Worm (Caenorhabditis elegans) whole organism, L4 larva: ENCODE data around the gene srbc-59.

Experiments used
- D1046.2 ChIP-seq: fragments of 200-800 bp; sonication (Bioruptor generic); IDR thresholded peaks from 2 replicates; pipeline ENCODE4 v1.3.6; 2022; ENCODE audit warnings: missing genetic modification characterization, missing compliant biosample characterization
- F10B5.3 ChIP-seq: sonication (generic microtip); optimal IDR thresholded peaks from 2 replicates; lab custom pipeline; 2016; ENCODE audit warnings: mild to moderate bottlenecking, missing genetic modification characterization, missing compliant biosample characterization
- F37D6.2 ChIP-seq: sonication (generic microtip); optimal IDR thresholded peaks from 2 replicates; lab custom pipeline; 2016; ENCODE audit warnings: mild to moderate bottlenecking, missing genetic modification characterization, missing compliant biosample characterization
- F49E8.2 ChIP-seq: sonication (generic microtip); optimal IDR thresholded peaks from 2 replicates; lab custom pipeline; 2016; ENCODE audit warnings: missing compliant biosample characterization, mild to moderate bottlenecking, missing genetic modification characterization, borderline replicate concordance
- T20F7.1 ChIP-seq: fragments of 200-800 bp; sonication (Bioruptor generic); optimal IDR thresholded peaks from 2 replicates; lab custom pipeline; 2018; ENCODE audit warnings: mild to moderate bottlenecking, missing genetic modification characterization, missing compliant biosample characterization
- Y105C5A.15 ChIP-seq: fragments of 200-800 bp; sonication (Bioruptor generic); IDR thresholded peaks from 2 replicates; pipeline ENCODE4 v1.3.6; 2022; ENCODE audit warnings: missing genetic modification characterization, missing compliant biosample characterization
- Y75B8A.6 ChIP-seq: fragments of 200-800 bp; sonication (Bioruptor generic); IDR thresholded peaks from 2 replicates; pipeline ENCODE4 v1.3.6; 2022; ENCODE audit warnings: missing genetic modification reagents, missing genetic modification characterization, missing compliant biosample characterization
- ZK337.2 ChIP-seq: fragments of 200-800 bp; sonication (Bioruptor generic); IDR thresholded peaks from 2 replicates; pipeline ENCODE4 v1.3.6; 2022; ENCODE audit warnings: missing genetic modification reagents, missing genetic modification characterization, missing compliant biosample characterization
- aly-2 ChIP-seq: sonication (generic microtip); optimal IDR thresholded peaks from 2 replicates; lab custom pipeline; 2018; ENCODE audit warnings: missing biosample characterization, missing genetic modification characterization
- ama-1 ChIP-seq: fragments of 150-350 bp; optimal IDR thresholded peaks from 2 replicates; lab custom pipeline; 2014; ENCODE audit warnings: inconsistent platforms, mixed read lengths
- attf-4 ChIP-seq: sonication (generic microtip); optimal IDR thresholded peaks from 3 replicates; lab custom pipeline; 2017; ENCODE audit warnings: missing biosample characterization, missing genetic modification characterization
- ceh-32 ChIP-seq: sonication (generic microtip); optimal IDR thresholded peaks from 2 replicates; lab custom pipeline; 2016; ENCODE audit warnings: mild to moderate bottlenecking, missing genetic modification characterization, missing compliant biosample characterization; ENCODE audit not compliant: poor library complexity
- ceh-44 ChIP-seq: fragments of 200-800 bp; sonication (Bioruptor generic); IDR thresholded peaks from 2 replicates; pipeline ENCODE4 v1.3.6; 2022; ENCODE audit warnings: missing genetic modification reagents, missing genetic modification characterization, missing compliant biosample characterization
- ceh-62 ChIP-seq: sonication (generic microtip); optimal IDR thresholded peaks from 2 replicates; lab custom pipeline; 2017; ENCODE audit warnings: missing biosample characterization, missing genetic modification characterization
- ceh-82 ChIP-seq: sonication (generic microtip); optimal IDR thresholded peaks from 2 replicates; lab custom pipeline; 2017; ENCODE audit warnings: missing biosample characterization, missing genetic modification characterization
- ces-1 ChIP-seq: fragments of 150-350 bp; sonication (generic microtip); optimal IDR thresholded peaks from 4 replicates; lab custom pipeline; 2014; ENCODE audit warnings: missing biosample characterization, missing genetic modification reagents, missing genetic modification characterization
- daf-12 ChIP-seq: fragments of 150-350 bp; optimal IDR thresholded peaks from 2 replicates; lab custom pipeline; 2014; ENCODE audit warnings: missing biosample characterization, missing genetic modification reagents, missing genetic modification characterization
- daf-16 ChIP-seq, 3 experiments: sonication (generic microtip); optimal IDR thresholded peaks; 2 replicates each; lab custom pipeline; 2016 to 2017; ENCODE audit warnings: missing genetic modification characterization in 3 of 3, missing genetic modification reagents in 3 of 3, mild to moderate bottlenecking in 2 of 3, missing compliant biosample characterization in 2 of 3, missing biosample characterization in 1 of 3, moderate library complexity in 1 of 3
- dmd-6 ChIP-seq: fragments of 200-800 bp; sonication (Bioruptor generic); IDR thresholded peaks from 2 replicates; pipeline ENCODE4 v1.3.6; 2022; ENCODE audit warnings: missing genetic modification reagents, missing genetic modification characterization, missing compliant biosample characterization
- dpl-1 ChIP-seq: fragments of 150-350 bp; optimal IDR thresholded peaks from 2 replicates; lab custom pipeline; 2014; ENCODE audit warnings: missing biosample characterization, missing genetic modification reagents, missing genetic modification characterization
- duxl-1 ChIP-seq: sonication (generic microtip); optimal IDR thresholded peaks from 2 replicates; lab custom pipeline; 2016; ENCODE audit warnings: mild to moderate bottlenecking, missing genetic modification characterization, moderate library complexity, missing compliant biosample characterization; ENCODE audit not compliant: poor library complexity
- egl-27 ChIP-seq: sonication (generic microtip); optimal IDR thresholded peaks from 3 replicates; lab custom pipeline; 2017; ENCODE audit warnings: missing biosample characterization, missing genetic modification reagents, missing genetic modification characterization
- fkh-10 ChIP-seq: fragments of 150-350 bp; optimal IDR thresholded peaks from 2 replicates; lab custom pipeline; 2014; ENCODE audit warnings: missing biosample characterization, missing genetic modification reagents, missing genetic modification characterization
- fos-1 ChIP-seq: fragments of 150-350 bp; optimal IDR thresholded peaks from 2 replicates; lab custom pipeline; 2014; ENCODE audit warnings: missing biosample characterization, missing genetic modification characterization
- gei-8 ChIP-seq: fragments of 200-800 bp; sonication (Bioruptor generic); optimal IDR thresholded peaks from 2 replicates; lab custom pipeline; 2018; ENCODE audit warnings: mild to moderate bottlenecking, missing genetic modification characterization, missing compliant biosample characterization
- hmg-1.1 ChIP-seq: fragments of 200-800 bp; sonication (Bioruptor generic); IDR thresholded peaks from 2 replicates; pipeline ENCODE4 v1.3.6; 2022; ENCODE audit warnings: missing genetic modification reagents, missing genetic modification characterization, missing compliant biosample characterization
- lin-1 ChIP-seq: fragments of 200-800 bp; sonication (Bioruptor generic); IDR thresholded peaks from 2 replicates; pipeline ENCODE4 v1.3.6; 2022; ENCODE audit warnings: missing genetic modification reagents, missing genetic modification characterization, missing compliant biosample characterization
- lin-15B ChIP-seq: fragments of 150-350 bp; sonication (generic microtip); optimal IDR thresholded peaks from 3 replicates; lab custom pipeline; 2014; ENCODE audit warnings: missing biosample characterization, missing genetic modification characterization
- lin-39 ChIP-seq: fragments of 150-350 bp; optimal IDR thresholded peaks from 2 replicates; lab custom pipeline; 2014; ENCODE audit warnings: missing biosample characterization, missing genetic modification reagents, missing genetic modification characterization
- lir-3 ChIP-seq: sonication (generic microtip); optimal IDR thresholded peaks from 2 replicates; lab custom pipeline; 2016; ENCODE audit warnings: mild to moderate bottlenecking, missing genetic modification characterization, missing compliant biosample characterization
- lsy-2 ChIP-seq, 2 experiments: fragments of 150-350 bp in 1 of 2; sonication (generic microtip) in 1 of 2; optimal IDR thresholded peaks; 2 replicates each; lab custom pipeline; 2014 to 2017; ENCODE audit warnings: missing biosample characterization in 2 of 2, missing genetic modification characterization in 2 of 2
- madf-5 ChIP-seq, 2 experiments: fragments of 200-800 bp; sonication (Bioruptor generic); IDR thresholded peaks; 2 replicates each; pipeline ENCODE4 v1.3.6; 2022; ENCODE audit warnings: missing compliant biosample characterization in 2 of 2, missing genetic modification characterization in 2 of 2
- madf-9 ChIP-seq: fragments of 200-800 bp; sonication (Bioruptor generic); conservative IDR thresholded peaks from 2 replicates; pipeline ENCODE4 v1.3.6; 2022; ENCODE audit warnings: missing genetic modification reagents, missing genetic modification characterization, missing compliant biosample characterization
- mdl-1 ChIP-seq, 2 experiments: fragments of 150-350 bp in 1 of 2; sonication (generic microtip) in 1 of 2; optimal IDR thresholded peaks; 2 replicates each; lab custom pipeline; 2014 to 2017; ENCODE audit warnings: missing biosample characterization in 2 of 2, missing genetic modification characterization in 2 of 2
- mep-1 ChIP-seq: fragments of 150-350 bp; sonication (generic microtip); optimal IDR thresholded peaks from 3 replicates; lab custom pipeline; 2014; ENCODE audit warnings: missing biosample characterization, missing genetic modification characterization
- nhr-102 ChIP-seq: sonication (generic microtip); optimal IDR thresholded peaks from 2 replicates; lab custom pipeline; 2016; ENCODE audit warnings: mild to moderate bottlenecking, missing genetic modification characterization, moderate library complexity, missing compliant biosample characterization
- nhr-237 ChIP-seq: sonication (generic microtip); optimal IDR thresholded peaks from 2 replicates; lab custom pipeline; 2017; ENCODE audit warnings: missing biosample characterization, missing genetic modification characterization
- nhr-25 ChIP-seq: sonication (generic microtip); optimal IDR thresholded peaks from 2 replicates; lab custom pipeline; 2017; ENCODE audit warnings: missing genetic modification characterization, mild to moderate bottlenecking, missing compliant biosample characterization, antibody characterized with exemption, moderate library complexity, borderline replicate concordance; ENCODE audit not compliant: insufficient read depth
- nhr-28 ChIP-seq: fragments of 150-350 bp; optimal IDR thresholded peaks from 2 replicates; lab custom pipeline; 2014; ENCODE audit warnings: missing biosample characterization, missing genetic modification characterization
- nhr-41 ChIP-seq: fragments of 200-800 bp; sonication (Bioruptor generic); IDR thresholded peaks from 2 replicates; pipeline ENCODE4 v1.3.6; 2022; ENCODE audit warnings: missing genetic modification reagents, missing genetic modification characterization, missing compliant biosample characterization
- nhr-6 ChIP-seq: fragments of 150-350 bp; optimal IDR thresholded peaks from 2 replicates; lab custom pipeline; 2014; ENCODE audit warnings: missing biosample characterization, missing genetic modification characterization
- php-3 ChIP-seq: fragments of 200-800 bp; sonication (Bioruptor generic); IDR thresholded peaks from 2 replicates; pipeline ENCODE4 v1.3.6; 2022; ENCODE audit warnings: missing genetic modification reagents, missing genetic modification characterization, missing compliant biosample characterization
- pqm-1 ChIP-seq: sonication (generic microtip); optimal IDR thresholded peaks from 2 replicates; lab custom pipeline; 2017; ENCODE audit warnings: missing biosample characterization, missing genetic modification characterization
- rbr-2 ChIP-seq: sonication (generic microtip); optimal IDR thresholded peaks from 2 replicates; lab custom pipeline; 2016; ENCODE audit warnings: missing genotype, missing genetic modification characterization, missing compliant biosample characterization
- saeg-2 ChIP-seq: fragments of 200-800 bp; sonication (Bioruptor generic); IDR thresholded peaks from 2 replicates; pipeline ENCODE4 v1.3.6; 2022; ENCODE audit warnings: missing genetic modification reagents, missing genetic modification characterization, missing compliant biosample characterization
- sdz-12 ChIP-seq: fragments of 200-800 bp; sonication (Bioruptor generic); optimal IDR thresholded peaks from 2 replicates; lab custom pipeline; 2018; ENCODE audit warnings: mild to moderate bottlenecking, missing genetic modification characterization, missing compliant biosample characterization
- set-16 ChIP-seq: fragments of 200-800 bp; sonication (Bioruptor generic); IDR thresholded peaks from 2 replicates; pipeline ENCODE4 v1.3.6; 2022; ENCODE audit warnings: missing genetic modification reagents, missing genetic modification characterization, missing compliant biosample characterization
- spr-3 ChIP-seq: fragments of 200-800 bp; sonication (Bioruptor generic); optimal IDR thresholded peaks from 2 replicates; lab custom pipeline; 2018; ENCODE audit warnings: mild to moderate bottlenecking, missing genetic modification characterization, missing compliant biosample characterization
- tra-1 ChIP-seq: fragments of 200-800 bp; sonication (Bioruptor generic); IDR thresholded peaks from 2 replicates; pipeline ENCODE4 v1.3.6; 2022; ENCODE audit warnings: missing genetic modification reagents, missing genetic modification characterization, missing compliant biosample characterization
- unc-39 ChIP-seq: sonication (generic microtip); optimal IDR thresholded peaks from 2 replicates; lab custom pipeline; 2017; ENCODE audit warnings: missing biosample characterization, missing genetic modification characterization
- zip-2 ChIP-seq: fragments of 150-350 bp; optimal IDR thresholded peaks from 2 replicates; lab custom pipeline; 2014; ENCODE audit warnings: missing biosample characterization, missing genetic modification characterization
- ztf-11 ChIP-seq: fragments of 150-350 bp; optimal IDR thresholded peaks from 2 replicates; lab custom pipeline; 2014; ENCODE audit warnings: missing biosample characterization, missing genetic modification characterization

srbc-59 gene

DNA sequence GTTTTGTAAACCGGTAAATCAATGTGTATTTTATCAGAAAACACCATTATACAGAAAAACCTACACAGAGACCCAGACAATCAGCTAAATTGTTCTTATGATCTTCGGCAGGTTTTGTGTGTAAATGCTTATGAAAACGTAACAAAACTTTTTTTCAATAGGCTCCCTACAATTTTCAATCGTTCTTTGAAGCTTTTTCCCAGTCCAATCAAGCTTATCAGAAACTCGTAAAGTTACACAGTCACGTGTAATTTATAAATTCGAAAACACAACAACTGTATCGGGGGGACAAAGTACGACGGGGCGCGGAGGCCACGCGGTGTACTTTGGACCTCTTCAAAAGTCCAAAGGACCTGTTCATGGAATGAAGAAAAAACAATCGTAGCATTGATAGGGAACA lies 48.2 kb upstream of the srbc-59 start (continued):
- TF ChIP-seq T20F7.1 (GFP tag; lab: Kevin White, UChicago) (no peak), spr-3 (no peak), ceh-62 (tag; lab: Kevin White, UChicago) (no peak), ces-1 (GFP tag; lab: Kevin White, UChicago) (no peak), D1046.2 (GFP tag; lab: Robert Waterston, UW) (no peak), dmd-6 (peak; percentile 66), lin-39 (tag; lab: Kevin White, UChicago) (no peak), nhr-25 (tag; lab: Kevin White, UChicago) (no peak), mdl-1 (tag; optimal IDR thresholded peaks at IDR 0.05; lab: Kevin White, UChicago) (peak in 1 of 2 experiments; percentile 74), lir-3 (tag; lab: Kevin White, UChicago) (no peak), duxl-1 (tag; lab: Kevin White, UChicago) (peak; percentile 80), ceh-44 (no peak), ztf-11 (tag; lab: Kevin White, UChicago) (no peak), nhr-102 (tag; lab: Kevin White, UChicago) (peak; percentile 73), hmg-1.1 (GFP tag; lab: Robert Waterston, UW) (no peak), Y75B8A.6 (no peak), nhr-41 (GFP tag; lab: Robert Waterston, UW) (no peak), daf-12 (tag; lab: Kevin White, UChicago) (no peak), lin-15B (no peak), fkh-10 (GFP tag; lab: Kevin White, UChicago) (no peak), F49E8.2 (tag; lab: Kevin White, UChicago) (no peak), lin-1 (GFP tag; lab: Robert Waterston, UW) (0 out of 2 replicates have a peak, but pooled peaks have one; percentile 31), egl-27 (tag; lab: Kevin White, UChicago) (no peak), nhr-237 (tag; lab: Kevin White, UChicago) (no peak), ZK337.2 (no peak), madf-5 (GFP tag; IDR thresholded peaks at IDR 0.05; lab: Robert Waterston, UW) (no peak), unc-39 (tag; lab: Kevin White, UChicago) (no peak), F10B5.3 (tag; lab: Kevin White, UChicago) (no peak), fos-1 (tag; lab: Kevin White, UChicago) (no peak), ceh-82 (tag; lab: Kevin White, UChicago) (no peak), sdz-12 (GFP tag; lab: Kevin White, UChicago) (no peak), saeg-2 (GFP tag; lab: Robert Waterston, UW) (no peak), nhr-6 (tag; lab: Kevin White, UChicago) (no peak), gei-8 (GFP tag; lab: Kevin White, UChicago) (peak; percentile 2), pqm-1 (tag; lab: Kevin White, UChicago) (no peak), ama-1 (lab: Kevin White, UChicago) (peak; percentile 64), mep-1 (peak; percentile 78), zip-2 (tag; lab: Kevin White, UChicago) (no peak), madf-9 (GFP tag; lab: Robert Waterston, UW) (no peak), Y105C5A.15 (0 out of 2 replicates have a peak, but pooled peaks have one; percentile 49), set-16 (GFP tag; lab: Robert Waterston, UW) (no peak), nhr-28 (tag; lab: Kevin White, UChicago) (peak; percentile 19), php-3 (GFP tag; lab: Robert Waterston, UW) (peak; percentile 93), daf-16 (GFP tag; optimal IDR thresholded peaks at IDR 0.05; lab: Kevin White, UChicago) (peak in 1 of 2 experiments; percentile 52), daf-16 (tag; optimal IDR thresholded peaks at IDR 0.05; lab: Kevin White, UChicago) (peak; percentile 94), tra-1 (GFP tag; lab: Robert Waterston, UW) (no peak), aly-2 (tag; lab: Kevin White, UChicago) (no peak), lsy-2 (tag; optimal IDR thresholded peaks at IDR 0.05; lab: Kevin White, UChicago) (peak in 1 of 2 experiments; percentile 26), attf-4 (tag; lab: Kevin White, UChicago) (no peak), ceh-32 (tag; lab: Kevin White, UChicago) (no peak), F37D6.2 (tag; lab: Kevin White, UChicago) (no peak), dpl-1 (GFP tag; lab: Kevin White, UChicago) (no peak), rbr-2 (tag; lab: Kevin White, UChicago) (peak; percentile 13)
